Worm (Caenorhabditis elegans) whole organism, midembryonic: ENCODE results near the gene C17H12.37.

ENCODE experiments used
- T22C8.4 ChIP-seq: fragments of 200-800 bp; sonication (Bioruptor generic); IDR thresholded peaks from 2 replicates; pipeline ENCODE4 v1.3.6; 2022; ENCODE audit warnings: missing genetic modification characterization, missing compliant biosample characterization
- cog-1 ChIP-seq: sonication (generic microtip); optimal IDR thresholded peaks from 2 replicates; lab custom pipeline; 2016; ENCODE audit warnings: missing genetic modification characterization, missing compliant biosample characterization
- flt-1 ChIP-seq: fragments of 200-800 bp; sonication (Bioruptor generic); IDR thresholded peaks from 2 replicates; pipeline ENCODE4 v1.3.6; 2022; ENCODE audit warnings: missing genetic modification characterization, missing compliant biosample characterization
- klf-2 ChIP-seq: fragments of 200-800 bp; sonication (Bioruptor generic); conservative IDR thresholded peaks from 2 replicates; pipeline ENCODE4 v1.3.6; 2022; ENCODE audit warnings: missing genetic modification reagents, missing genetic modification characterization, missing compliant biosample characterization
- med-1 ChIP-seq: sonication (generic microtip); optimal IDR thresholded peaks from 2 replicates; lab custom pipeline; 2017; ENCODE audit warnings: missing genetic modification characterization, mild to moderate bottlenecking, missing compliant biosample characterization, antibody characterized with exemption, missing genetic modification reagents; ENCODE audit not compliant: insufficient read depth
- ref-1 ChIP-seq: fragments of 200-800 bp; sonication (Bioruptor generic); conservative IDR thresholded peaks from 2 replicates; pipeline ENCODE4 v1.3.6; 2022; ENCODE audit warnings: missing genetic modification reagents, missing genetic modification characterization, missing compliant biosample characterization
- tab-1 ChIP-seq: fragments of 200-800 bp; sonication (Bioruptor generic); IDR thresholded peaks from 2 replicates; pipeline ENCODE4 v1.3.6; 2022; ENCODE audit warnings: missing genetic modification characterization, missing compliant biosample characterization
- ztf-23 ChIP-seq: fragments of 200-800 bp; sonication (Bioruptor generic); IDR thresholded peaks from 2 replicates; pipeline ENCODE4 v1.3.6; 2022; ENCODE audit warnings: missing genetic modification reagents, missing genetic modification characterization, missing compliant biosample characterization
- ztf-29 ChIP-seq: fragments of 200-800 bp; sonication (Bioruptor generic); IDR thresholded peaks from 2 replicates; pipeline ENCODE4 v1.3.6; 2022; ENCODE audit warnings: missing genetic modification reagents, missing genetic modification characterization, missing compliant biosample characterization

Gene C17H12.37

ce11 chrIV:6803294-6803693 is 1.6 kb upstream of the C17H12.37 start:
- TF ChIP-seq med-1 (GFP tag; lab: Kevin White, UChicago) = no peak
- no peak for TF ChIP-seq tab-1 (GFP tag; lab: Robert Waterston, UW)
- TF ChIP-seq cog-1 (tag; lab: Kevin White, UChicago) = no peak
- no peak for TF ChIP-seq ref-1 (GFP tag; lab: Robert Waterston, UW)
- TF ChIP-seq flt-1 (GFP tag; lab: Robert Waterston, UW) = no peak
- TF ChIP-seq klf-2 (GFP tag; lab: Robert Waterston, UW) = no peak
- no peak for TF ChIP-seq ztf-23 (GFP tag; lab: Robert Waterston, UW)
- no peak for TF ChIP-seq T22C8.4
- TF ChIP-seq ztf-29 (GFP tag; lab: Robert Waterston, UW) = no peak

ce11 chrIV:6803805-6804344 is 1.0 kb upstream of the C17H12.37 start:
- TF ChIP-seq med-1 (GFP tag; lab: Kevin White, UChicago) (no peak), ref-1 (GFP tag; lab: Robert Waterston, UW) (no peak), T22C8.4 (no peak), klf-2 (GFP tag; lab: Robert Waterston, UW) (no peak), flt-1 (GFP tag; lab: Robert Waterston, UW) (no peak), cog-1 (tag; lab: Kevin White, UChicago) (no peak), ztf-29 (GFP tag; lab: Robert Waterston, UW) (no peak), ztf-23 (GFP tag; lab: Robert Waterston, UW) (no peak), tab-1 (GFP tag; lab: Robert Waterston, UW) (no peak)

- no peak for TF ChIP-seq tab-1 (GFP tag; lab: Robert Waterston, UW)
- no peak for TF ChIP-seq cog-1 (tag; lab: Kevin White, UChicago)
- TF ChIP-seq med-1 (GFP tag; lab: Kevin White, UChicago) = no peak
- no peak for TF ChIP-seq ztf-29 (GFP tag; lab: Robert Waterston, UW)
- no peak for TF ChIP-seq ztf-23 (GFP tag; lab: Robert Waterston, UW)
- TF ChIP-seq klf-2 (GFP tag; lab: Robert Waterston, UW) = no peak
- no peak for TF ChIP-seq T22C8.4
- TF ChIP-seq flt-1 (GFP tag; lab: Robert Waterston, UW) = no peak
- no peak for TF ChIP-seq ref-1 (GFP tag; lab: Robert Waterston, UW)
Measured at ce11 chrIV:6806475-6807063, 1.7 kb downstream of the C17H12.37 start, which contains the start of gene C17H12.10. Gene C17H12.10, plus strand, starts transcription at chrIV:6806799.

- no peak for TF ChIP-seq tab-1 (GFP tag; lab: Robert Waterston, UW)
- peak; percentile 48 for TF ChIP-seq cog-1 (tag; lab: Kevin White, UChicago)
Measured at ce11 chrIV:6809756-6810155, 4.8 kb downstream of the C17H12.37 start.

ce11 chrIV:6811808-6812207 is 6.9 kb downstream of the C17H12.37 start, which contains the start of gene ceh-48:
Gene ceh-48, plus strand, starts transcription at chrIV:6812108.
- TF ChIP-seq ref-1 (GFP tag; lab: Robert Waterston, UW) = no peak
- TF ChIP-seq med-1 (GFP tag; lab: Kevin White, UChicago) = no peak
- no peak for TF ChIP-seq ztf-23 (GFP tag; lab: Robert Waterston, UW)
- TF ChIP-seq flt-1 (GFP tag; lab: Robert Waterston, UW) = no peak
- no peak for TF ChIP-seq klf-2 (GFP tag; lab: Robert Waterston, UW)
- no peak for TF ChIP-seq T22C8.4
- TF ChIP-seq ztf-29 (GFP tag; lab: Robert Waterston, UW) = no peak
- TF ChIP-seq cog-1 (tag; lab: Kevin White, UChicago) = no peak
- TF ChIP-seq tab-1 (GFP tag; lab: Robert Waterston, UW) = no peak

ce11 chrIV:6817554-6817953 is 12.6 kb downstream of the C17H12.37 start, which contains the start of gene C17H12.5:
Gene C17H12.5, minus strand, starts transcription at chrIV:6817654.
- no peak for TF ChIP-seq tab-1 (GFP tag; lab: Robert Waterston, UW)
- no peak for TF ChIP-seq ztf-23 (GFP tag; lab: Robert Waterston, UW)
- no peak for TF ChIP-seq ztf-29 (GFP tag; lab: Robert Waterston, UW)
- no peak for TF ChIP-seq flt-1 (GFP tag; lab: Robert Waterston, UW)
- TF ChIP-seq klf-2 (GFP tag; lab: Robert Waterston, UW) = no peak
- no peak for TF ChIP-seq cog-1 (tag; lab: Kevin White, UChicago)
- no peak for TF ChIP-seq T22C8.4
- no peak for TF ChIP-seq med-1 (GFP tag; lab: Kevin White, UChicago)
- no peak for TF ChIP-seq ref-1 (GFP tag; lab: Robert Waterston, UW)

ce11 chrIV:6818369-6818768 is 13.5 kb downstream of the C17H12.37 start, which contains the start of gene C17H12.8:
Gene C17H12.8, plus strand, starts transcription at chrIV:6818703.
- TF ChIP-seq cog-1 (tag; lab: Kevin White, UChicago) = no peak
- TF ChIP-seq T22C8.4 = no peak
- no peak for TF ChIP-seq ztf-23 (GFP tag; lab: Robert Waterston, UW)
- TF ChIP-seq ref-1 (GFP tag; lab: Robert Waterston, UW) = no peak
- no peak for TF ChIP-seq tab-1 (GFP tag; lab: Robert Waterston, UW)
- no peak for TF ChIP-seq med-1 (GFP tag; lab: Kevin White, UChicago)
- TF ChIP-seq klf-2 (GFP tag; lab: Robert Waterston, UW) = no peak
- no peak for TF ChIP-seq ztf-29 (GFP tag; lab: Robert Waterston, UW)
- no peak for TF ChIP-seq flt-1 (GFP tag; lab: Robert Waterston, UW)

- TF ChIP-seq ztf-29 (GFP tag; lab: Robert Waterston, UW) (no peak), klf-2 (GFP tag; lab: Robert Waterston, UW) (no peak), tab-1 (GFP tag; lab: Robert Waterston, UW) (no peak), cog-1 (tag; lab: Kevin White, UChicago) (no peak), ref-1 (GFP tag; lab: Robert Waterston, UW) (no peak), flt-1 (GFP tag; lab: Robert Waterston, UW) (no peak), ztf-23 (GFP tag; lab: Robert Waterston, UW) (no peak), T22C8.4 (no peak), med-1 (GFP tag; lab: Kevin White, UChicago) (no peak)
Measured at ce11 chrIV:6821709-6822108, 16.8 kb downstream of the C17H12.37 start.
